Worm (Caenorhabditis elegans) whole organism, late embryonic: Measurements from ENCODE around the gene srh-271.

Source experiments
- ceh-48 ChIP-seq: sonication (generic microtip); optimal IDR thresholded peaks from 2 replicates; lab custom pipeline; 2016; ENCODE audit warnings: missing genetic modification characterization, inconsistent platforms, missing compliant biosample characterization
- elt-4 ChIP-seq: sonication (generic microtip); optimal IDR thresholded peaks from 2 replicates; lab custom pipeline; 2016; ENCODE audit warnings: missing genetic modification characterization, missing compliant biosample characterization
- fax-1 ChIP-seq: sonication (generic microtip); optimal IDR thresholded peaks from 2 replicates; lab custom pipeline; 2016; ENCODE audit warnings: missing genotype, missing genetic modification characterization, missing compliant biosample characterization
- nfya-1 ChIP-seq: sonication (generic microtip); optimal IDR thresholded peaks from 2 replicates; lab custom pipeline; 2017; ENCODE audit warnings: missing genetic modification characterization, mild to moderate bottlenecking, missing compliant biosample characterization, antibody characterized with exemption, moderate library complexity
- pag-3 ChIP-seq: sonication (generic microtip); optimal IDR thresholded peaks from 2 replicates; lab custom pipeline; 2016; ENCODE audit warnings: missing compliant biosample characterization, missing genetic modification characterization, borderline replicate concordance
- pha-4 ChIP-seq: fragments of 150-350 bp; optimal IDR thresholded peaks from 2 replicates; lab custom pipeline; 2018; ENCODE audit warnings: missing biosample characterization, missing genetic modification reagents, missing genetic modification characterization
- rnt-1 ChIP-seq: sonication (generic microtip); optimal IDR thresholded peaks from 2 replicates; lab custom pipeline; 2016; ENCODE audit warnings: missing genetic modification characterization, missing compliant biosample characterization
- unc-3 ChIP-seq, 2 experiments: fragments of 200-800 bp in 1 of 2; sonication (Bioruptor generic) in 1 of 2; sonication (generic microtip) in 1 of 2; conservative IDR thresholded peaks in 1 of 2; optimal IDR thresholded peaks in 1 of 2; 2 replicates each; pipeline versions ENCODE4 v1.3.6 to Lab custom; 2016 to 2022; ENCODE audit warnings: missing compliant biosample characterization in 2 of 2, missing genetic modification characterization in 2 of 2, missing genetic modification reagents in 1 of 2
- unc-55 ChIP-seq: sonication (generic microtip); optimal IDR thresholded peaks from 2 replicates; lab custom pipeline; 2017; ENCODE audit warnings: missing biosample characterization, missing genetic modification reagents, missing genetic modification characterization

DNA sequence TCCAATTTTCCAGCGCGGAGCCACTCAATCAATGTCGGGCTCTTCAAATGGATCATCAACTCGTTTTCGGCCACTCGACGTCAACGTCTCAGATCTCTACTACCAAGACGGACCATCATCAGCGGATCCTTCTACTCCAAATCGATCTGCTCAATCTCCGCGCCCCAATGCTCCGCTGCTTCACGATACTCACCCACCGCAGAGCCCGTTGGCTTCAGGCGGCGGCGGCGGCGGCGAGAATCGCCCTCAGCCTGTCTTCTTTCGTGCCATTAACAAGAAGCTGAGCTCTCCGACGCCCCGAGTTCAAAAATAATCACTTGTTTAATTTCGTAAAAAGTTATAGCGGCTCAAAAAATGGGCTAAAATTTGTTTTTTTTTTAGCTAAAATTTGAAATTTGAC lies 24.3 kb upstream of the srh-271 start:
- TF ChIP-seq unc-55: no peak
- no peak for TF ChIP-seq nfya-1 (tag; lab: Kevin White, UChicago)
- no peak for TF ChIP-seq pag-3
- no peak for TF ChIP-seq pha-4 (tag; lab: Kevin White, UChicago)
- TF ChIP-seq rnt-1 (tag; lab: Kevin White, UChicago): no peak
- TF ChIP-seq ceh-48: no peak
- no peak for TF ChIP-seq unc-3 (GFP tag; conservative IDR thresholded peaks at IDR 0.05; lab: Robert Waterston, UW)
- no peak for TF ChIP-seq unc-3 (tag; optimal IDR thresholded peaks at IDR 0.05; lab: Kevin White, UChicago)
- no peak for TF ChIP-seq elt-4 (tag; lab: Kevin White, UChicago)
- TF ChIP-seq fax-1 (tag; lab: Kevin White, UChicago): no peak
